Fruit fly (Drosophila melanogaster): ENCODE results near the gene TBC1D23.

Gene TBC1D23

dm6 chr2L:1118880-1119809 lies 10.0 kb upstream of the TBC1D23 start (continued):
- TF ChIP-seq Sry-β (GFP tag; optimal IDR thresholded peaks at IDR 0.05), result no peak
- peak; percentile 71 for TF ChIP-seq ind (GFP tag; optimal IDR thresholded peaks at IDR 0.05)
- TF ChIP-seq ranshi (GFP tag; IDR thresholded peaks at IDR 0.05), result peak; percentile 79
- TF ChIP-seq CG17359 (tag; optimal IDR thresholded peaks at IDR 0.05), result peak; percentile 54
- TF ChIP-seq CG11085 (GFP tag; IDR thresholded peaks at IDR 0.05), result peak; percentile 67
- TF ChIP-seq CG12769 (tag; optimal IDR thresholded peaks at IDR 0.05), result peak; percentile 93
- TF ChIP-seq CG14050 (GFP tag; IDR thresholded peaks at IDR 0.05), result peak; percentile 66
- TF ChIP-seq CG9797 (GFP tag; optimal IDR thresholded peaks at IDR 0.05), result no peak
- no peak for TF ChIP-seq hkb (optimal IDR thresholded peaks at IDR 0.05)
- TF ChIP-seq hkb (GFP tag; IDR thresholded peaks at IDR 0.05), result peak; percentile 80
- peak; percentile 38 for TF ChIP-seq CG6683 (GFP tag; optimal IDR thresholded peaks at IDR 0.05)
- peak; percentile 86 for TF ChIP-seq slbo (GFP tag; IDR thresholded peaks at IDR 0.05)
- TF ChIP-seq sens (GFP tag), result peak; percentile 93
- TF ChIP-seq gce (GFP tag; IDR thresholded peaks at IDR 0.05), result no peak
- TF ChIP-seq Hr3 (GFP tag; optimal IDR thresholded peaks at IDR 0.05), result peak; percentile 59
- peak; percentile 32 for TF ChIP-seq Mes4 (GFP tag; optimal IDR thresholded peaks at IDR 0.05)
- TF ChIP-seq CG31388 (GFP tag; optimal IDR thresholded peaks at IDR 0.05), result no peak
- no peak for TF ChIP-seq sima (GFP tag; optimal IDR thresholded peaks at IDR 0.05)
- TF ChIP-seq CG17186 (GFP tag; optimal IDR thresholded peaks at IDR 0.05), result no peak
- peak; percentile 15 for TF ChIP-seq CG12071 (GFP tag; optimal IDR thresholded peaks at IDR 0.05)
- no peak for TF ChIP-seq emc (GFP tag; optimal IDR thresholded peaks at IDR 0.05)
- no peak for TF ChIP-seq CG31365 (tag; optimal IDR thresholded peaks at IDR 0.05)
- TF ChIP-seq z (GFP tag; IDR thresholded peaks at IDR 0.05), result peak; percentile 67; the same call in 2 of the 3 replicates
- TF ChIP-seq fd3F (GFP tag; optimal IDR thresholded peaks at IDR 0.05), result peak; percentile 60
- peak; percentile 63 for TF ChIP-seq CG1602 (GFP tag; optimal IDR thresholded peaks at IDR 0.05)
- peak; percentile 19 for TF ChIP-seq her (GFP tag; optimal IDR thresholded peaks at IDR 0.05)
- peak; percentile 75 for TF ChIP-seq shn (GFP tag; optimal IDR thresholded peaks at IDR 0.05)
- no peak for TF ChIP-seq luna (GFP tag; optimal IDR thresholded peaks at IDR 0.05)
- TF ChIP-seq Mrtf (GFP tag; IDR thresholded peaks at IDR 0.05), result peak; percentile 54; the same call in 2 of the 3 replicates
- TF ChIP-seq p53 (GFP tag; optimal IDR thresholded peaks at IDR 0.05), result no peak
- no peak for TF ChIP-seq Dfd (GFP tag; optimal IDR thresholded peaks at IDR 0.05)
- TF ChIP-seq CG10147 (GFP tag; optimal IDR thresholded peaks at IDR 0.05), result peak; percentile 63
- TF ChIP-seq fu2 (GFP tag; optimal IDR thresholded peaks at IDR 0.05), result peak; percentile 65
- 0 out of 3 replicates have a peak, but pooled peaks have one; percentile 24 for TF ChIP-seq knrl (GFP tag; IDR thresholded peaks at IDR 0.05; ENCODE audit: partially characterized antibody)
- TF ChIP-seq cas (GFP tag; IDR thresholded peaks at IDR 0.05), result 0 out of 2 replicates have a peak, but pooled peaks have one; percentile 18
- no peak for TF ChIP-seq Lim3 (GFP tag; IDR thresholded peaks at IDR 0.05)
- peak; percentile 94 for TF ChIP-seq CG2120 (GFP tag; optimal IDR thresholded peaks at IDR 0.05)
- peak in 1 of 3 experiments; percentile 48 for TF ChIP-seq lola (GFP tag; optimal IDR thresholded peaks at IDR 0.05)
- TF ChIP-seq Scr (GFP tag; IDR thresholded peaks at IDR 0.05; ENCODE audit: partially characterized antibody), result no peak
- TF ChIP-seq eyg (GFP tag; optimal IDR thresholded peaks at IDR 0.05), result no peak
- TF ChIP-seq Taf1 (GFP tag; IDR thresholded peaks at IDR 0.05), result peak; percentile 55
- peak; percentile 48 for TF ChIP-seq salm (tag; optimal IDR thresholded peaks at IDR 0.05)
- TF ChIP-seq CG10209 (GFP tag; optimal IDR thresholded peaks at IDR 0.05), result peak; percentile 72
- peak; percentile 64 for TF ChIP-seq CG16815 (GFP tag; optimal IDR thresholded peaks at IDR 0.05)
- peak; percentile 78 for TF ChIP-seq Atf6 (GFP tag; IDR thresholded peaks at IDR 0.05)
- peak; percentile 55; the same call in 1 of the 3 replicates for TF ChIP-seq ase (GFP tag; IDR thresholded peaks at IDR 0.05)
- TF ChIP-seq CG7928 (GFP tag; optimal IDR thresholded peaks at IDR 0.05), result no peak
- peak; percentile 62 for TF ChIP-seq Bdp1 (GFP tag; optimal IDR thresholded peaks at IDR 0.05)
- peak; percentile 59 for TF ChIP-seq esg (GFP tag; conservative IDR thresholded peaks at IDR 0.05)

All from whole organism, embryonic.